Fruit fly (Drosophila melanogaster) whole organism, embryonic: ENCODE measurements around the gene CG33966.
A peak's percentile ranks its signal among the peaks of the same experiment; 100 is the strongest.

ENCODE experiments used
- Asciz ChIP-seq: fragments of 200-800 bp; sonication (Bioruptor generic); optimal IDR thresholded peaks from 2 replicates; lab custom pipeline; 2017; ENCODE audit warnings: missing biosample characterization, mild to moderate bottlenecking, missing genetic modification characterization, missing genetic modification reagents
- Atf3 ChIP-seq: fragments of 200-800 bp; sonication (Bioruptor generic); optimal IDR thresholded peaks from 3 replicates; lab custom pipeline; 2016; ENCODE audit warnings: missing biosample characterization, missing genetic modification characterization
- Atf6 ChIP-seq: fragments of 200-800 bp; sonication (Bioruptor generic); IDR thresholded peaks from 2 replicates; pipeline ENCODE4 v1.3.6; 2022; ENCODE audit warnings: missing biosample characterization, missing genetic modification characterization
- B-H1 ChIP-seq: fragments of 200-800 bp; sonication (Bioruptor generic); IDR thresholded peaks from 3 replicates; pipeline ENCODE4 v1.3.6; 2022; ENCODE audit warnings: missing biosample characterization, missing genetic modification characterization
- Bgb ChIP-seq: fragments of 200-800 bp; sonication (Bioruptor generic); IDR thresholded peaks from 2 replicates; pipeline ENCODE4 v1.3.6; 2022; ENCODE audit warnings: missing biosample characterization, missing genetic modification characterization; ENCODE audit not compliant: partially characterized antibody
- Bteb2 ChIP-seq: fragments of 200-800 bp; sonication (Bioruptor generic); optimal IDR thresholded peaks from 2 replicates; lab custom pipeline; 2016; ENCODE audit warnings: missing biosample characterization, missing genetic modification characterization
- CG10462 ChIP-seq: fragments of 200-800 bp; sonication (Bioruptor generic); optimal IDR thresholded peaks from 2 replicates; lab custom pipeline; 2016; ENCODE audit warnings: missing biosample characterization, missing genetic modification characterization
- CG10959 ChIP-seq: fragments of 200-800 bp; sonication (Bioruptor generic); IDR thresholded peaks from 2 replicates; pipeline ENCODE4 v1.3.6; 2022; ENCODE audit warnings: missing biosample characterization, missing genetic modification characterization
- CG12155 ChIP-seq: fragments of 200-800 bp; sonication (Bioruptor generic); optimal IDR thresholded peaks from 3 replicates; lab custom pipeline; 2016; ENCODE audit warnings: missing biosample characterization, missing genetic modification characterization
- CG13123 ChIP-seq: fragments of 200-800 bp; sonication (Bioruptor generic); optimal IDR thresholded peaks from 2 replicates; lab custom pipeline; 2016; ENCODE audit warnings: missing biosample characterization, missing genetic modification characterization
- CG14050 ChIP-seq: fragments of 200-800 bp; sonication (Bioruptor generic); IDR thresholded peaks from 3 replicates; pipeline ENCODE4 v1.3.6; 2022; ENCODE audit warnings: missing biosample characterization, missing genetic modification characterization
- CG1603 ChIP-seq: fragments of 200-800 bp; sonication (Bioruptor generic); optimal IDR thresholded peaks from 2 replicates; lab custom pipeline; 2019; ENCODE audit warnings: missing biosample characterization, mild to moderate bottlenecking, missing genetic modification characterization, moderate library complexity
- CG1647 ChIP-seq: fragments of 200-800 bp; sonication (Bioruptor generic); optimal IDR thresholded peaks from 3 replicates; lab custom pipeline; 2016; ENCODE audit warnings: missing biosample characterization, missing genetic modification characterization
- CG17385 ChIP-seq: fragments of 200-800 bp; sonication (Bioruptor generic); optimal IDR thresholded peaks from 3 replicates; lab custom pipeline; 2018; ENCODE audit warnings: missing biosample characterization, mild to moderate bottlenecking, missing genetic modification characterization
- CG17612 ChIP-seq: fragments of 200-800 bp; sonication (Bioruptor generic); IDR thresholded peaks from 2 replicates; pipeline ENCODE4 v1.3.6; 2022; ENCODE audit warnings: missing biosample characterization, missing genetic modification characterization
- CG18011 ChIP-seq: fragments of 200-800 bp; sonication (Bioruptor generic); optimal IDR thresholded peaks from 2 replicates; lab custom pipeline; 2017; ENCODE audit warnings: missing biosample characterization, missing genetic modification characterization, mild to moderate bottlenecking, moderate library complexity, missing genotype
- CG32767 ChIP-seq: fragments of 200-800 bp; sonication (Bioruptor generic); IDR thresholded peaks from 2 replicates; pipeline ENCODE4 v1.3.6; 2022; ENCODE audit warnings: missing biosample characterization, missing genetic modification characterization
- CG3281 ChIP-seq: fragments of 200-800 bp; sonication (Bioruptor generic); optimal IDR thresholded peaks from 3 replicates; lab custom pipeline; 2017; ENCODE audit warnings: missing biosample characterization, mild to moderate bottlenecking, missing genetic modification characterization
- CG33557 ChIP-seq: fragments of 200-800 bp; sonication (Bioruptor generic); optimal IDR thresholded peaks from 2 replicates; lab custom pipeline; 2019; ENCODE audit warnings: missing biosample characterization, mild to moderate bottlenecking, missing genetic modification characterization, moderate library complexity
- CG4404 ChIP-seq: fragments of 200-800 bp; sonication (Bioruptor generic); IDR thresholded peaks from 2 replicates; pipeline ENCODE4 v1.3.6; 2022; ENCODE audit warnings: missing biosample characterization, missing genetic modification characterization
- CG4424 ChIP-seq: fragments of 200-800 bp; sonication (Bioruptor generic); optimal IDR thresholded peaks from 3 replicates; lab custom pipeline; 2016; ENCODE audit warnings: missing biosample characterization, missing genetic modification characterization
- CG7372 ChIP-seq: fragments of 200-800 bp; sonication (Bioruptor generic); IDR thresholded peaks from 2 replicates; pipeline ENCODE4 v1.3.6; 2022; ENCODE audit warnings: missing biosample characterization, missing genetic modification characterization
- CG7745 ChIP-seq: fragments of 200-800 bp; sonication (Bioruptor generic); optimal IDR thresholded peaks from 2 replicates; lab custom pipeline; 2018; ENCODE audit warnings: missing biosample characterization, mild to moderate bottlenecking, missing genetic modification characterization, moderate library complexity
- CG9215 ChIP-seq: fragments of 200-800 bp; sonication (Bioruptor generic); IDR thresholded peaks from 2 replicates; pipeline ENCODE4 v1.3.6; 2022; ENCODE audit warnings: missing biosample characterization, missing genetic modification characterization
- CG9437 ChIP-seq: fragments of 200-800 bp; sonication (Bioruptor generic); optimal IDR thresholded peaks from 2 replicates; lab custom pipeline; 2018; ENCODE audit warnings: missing biosample characterization, mild to moderate bottlenecking, missing genetic modification characterization
- CG9727 ChIP-seq: fragments of 200-800 bp; sonication (Bioruptor generic); optimal IDR thresholded peaks from 3 replicates; lab custom pipeline; 2017; ENCODE audit warnings: missing biosample characterization, mild to moderate bottlenecking, missing genetic modification characterization
- Dp ChIP-seq: fragments of 200-800 bp; sonication (Bioruptor generic); optimal IDR thresholded peaks from 2 replicates; lab custom pipeline; 2018; ENCODE audit warnings: missing biosample characterization, mild to moderate bottlenecking, missing genetic modification characterization, moderate library complexity
- Fer3 ChIP-seq: fragments of 200-800 bp; sonication (Bioruptor generic); optimal IDR thresholded peaks from 2 replicates; lab custom pipeline; 2018; ENCODE audit warnings: missing biosample characterization, mild to moderate bottlenecking, missing genetic modification characterization, moderate library complexity
- H2.0 ChIP-seq: fragments of 200-800 bp; sonication (Bioruptor generic); IDR thresholded peaks from 2 replicates; pipeline ENCODE4 v1.3.6; 2022; ENCODE audit warnings: missing biosample characterization, missing genetic modification characterization
- Meics ChIP-seq: fragments of 200-800 bp; sonication (Bioruptor generic); optimal IDR thresholded peaks from 2 replicates; lab custom pipeline; 2017; ENCODE audit warnings: missing biosample characterization, mild to moderate bottlenecking, missing genetic modification characterization
- Opbp ChIP-seq: fragments of 200-800 bp; sonication (Bioruptor generic); IDR thresholded peaks from 3 replicates; pipeline ENCODE4 v1.3.6; 2022; ENCODE audit warnings: missing biosample characterization, missing genetic modification characterization; ENCODE audit not compliant: partially characterized antibody
- Rx ChIP-seq: fragments of 200-800 bp; sonication (Bioruptor generic); IDR thresholded peaks from 2 replicates; pipeline ENCODE4 v1.3.6; 2022; ENCODE audit warnings: missing biosample characterization, missing genetic modification characterization
- Sox100B ChIP-seq: fragments of 200-800 bp; sonication (Bioruptor generic); optimal IDR thresholded peaks from 3 replicates; lab custom pipeline; 2018; ENCODE audit warnings: missing biosample characterization, mild to moderate bottlenecking, missing genetic modification characterization
- Taf1 ChIP-seq: fragments of 200-800 bp; sonication (Bioruptor generic); IDR thresholded peaks from 2 replicates; pipeline ENCODE4 v1.3.6; 2022; ENCODE audit warnings: missing biosample characterization, missing genetic modification characterization
- ac ChIP-seq: fragments of 200-800 bp; sonication (Bioruptor generic); optimal IDR thresholded peaks from 3 replicates; lab custom pipeline; 2017; ENCODE audit warnings: missing biosample characterization, mild to moderate bottlenecking, missing genetic modification characterization
- al ChIP-seq: fragments of 200-800 bp; sonication (Bioruptor generic); IDR thresholded peaks from 2 replicates; pipeline ENCODE4 v1.3.6; 2022; ENCODE audit warnings: missing biosample characterization, missing genetic modification characterization
- chif ChIP-seq, 2 experiments: fragments of 200-800 bp; sonication (Bioruptor generic); optimal IDR thresholded peaks; 3 replicates each; lab custom pipeline; 2016; ENCODE audit warnings: missing biosample characterization in 2 of 2, missing genetic modification characterization in 2 of 2
- danr ChIP-seq: fragments of 200-800 bp; sonication (Bioruptor generic); IDR thresholded peaks from 2 replicates; pipeline ENCODE4 v1.3.6; 2022; ENCODE audit warnings: missing biosample characterization, missing genetic modification characterization
- dpn ChIP-seq, 2 experiments: fragments of 200-800 bp; sonication (Bioruptor generic); optimal IDR thresholded peaks; 3 replicates each; lab custom pipeline; 2016; ENCODE audit warnings: missing biosample characterization in 2 of 2, missing genetic modification characterization in 2 of 2
- exex ChIP-seq: fragments of 200-800 bp; sonication (Bioruptor generic); optimal IDR thresholded peaks from 4 replicates; lab custom pipeline; 2018; ENCODE audit warnings: missing biosample characterization, mild to moderate bottlenecking, missing genetic modification characterization, moderate library complexity
- ftz-f1 ChIP-seq: fragments of 200-800 bp; sonication (Bioruptor generic); optimal IDR thresholded peaks from 2 replicates; lab custom pipeline; 2016; ENCODE audit warnings: missing biosample characterization, missing genetic modification characterization
- nmo ChIP-seq: fragments of 200-800 bp; sonication (Bioruptor generic); optimal IDR thresholded peaks from 2 replicates; lab custom pipeline; 2018; ENCODE audit warnings: missing biosample characterization, mild to moderate bottlenecking, missing genetic modification characterization, moderate library complexity
- peb ChIP-seq: fragments of 200-800 bp; sonication (Bioruptor generic); IDR thresholded peaks from 2 replicates; pipeline ENCODE4 v1.3.6; 2022; ENCODE audit warnings: missing biosample characterization, missing genetic modification characterization
- pho ChIP-seq: fragments of 200-800 bp; sonication (Bioruptor generic); optimal IDR thresholded peaks from 2 replicates; lab custom pipeline; 2016; ENCODE audit warnings: missing biosample characterization, missing genetic modification characterization
- pum ChIP-seq: fragments of 200-800 bp; sonication (Bioruptor generic); optimal IDR thresholded peaks from 2 replicates; lab custom pipeline; 2016; ENCODE audit warnings: missing biosample characterization, missing genetic modification characterization
- repo ChIP-seq: fragments of 200-800 bp; sonication (Bioruptor generic); optimal IDR thresholded peaks from 2 replicates; lab custom pipeline; 2016; ENCODE audit warnings: missing biosample characterization, missing genetic modification characterization
- rib ChIP-seq: fragments of 200-800 bp; sonication (Bioruptor generic); IDR thresholded peaks from 2 replicates; pipeline ENCODE4 v1.3.6; 2022; ENCODE audit warnings: missing biosample characterization, missing genetic modification characterization
- so ChIP-seq: fragments of 200-800 bp; sonication (Bioruptor generic); IDR thresholded peaks from 3 replicates; pipeline ENCODE4 v1.3.6; 2022; ENCODE audit warnings: missing biosample characterization, missing genetic modification characterization
- tgo ChIP-seq: fragments of 200-800 bp; sonication (Bioruptor generic); IDR thresholded peaks from 3 replicates; pipeline ENCODE4 v1.3.6; 2022; ENCODE audit warnings: missing biosample characterization, missing genetic modification characterization
- twi ChIP-seq: fragments of 200-800 bp; optimal IDR thresholded peaks from 2 replicates; lab custom pipeline; 2019; ENCODE audit warnings: missing biosample characterization, mild to moderate bottlenecking, missing genetic modification characterization, moderate library complexity
- zen2 ChIP-seq: fragments of 200-800 bp; sonication (Bioruptor generic); IDR thresholded peaks from 3 replicates; pipeline ENCODE4 v1.3.6; 2022; ENCODE audit warnings: missing biosample characterization, missing genetic modification characterization; ENCODE audit not compliant: partially characterized antibody

CG33966 gene

DNA sequence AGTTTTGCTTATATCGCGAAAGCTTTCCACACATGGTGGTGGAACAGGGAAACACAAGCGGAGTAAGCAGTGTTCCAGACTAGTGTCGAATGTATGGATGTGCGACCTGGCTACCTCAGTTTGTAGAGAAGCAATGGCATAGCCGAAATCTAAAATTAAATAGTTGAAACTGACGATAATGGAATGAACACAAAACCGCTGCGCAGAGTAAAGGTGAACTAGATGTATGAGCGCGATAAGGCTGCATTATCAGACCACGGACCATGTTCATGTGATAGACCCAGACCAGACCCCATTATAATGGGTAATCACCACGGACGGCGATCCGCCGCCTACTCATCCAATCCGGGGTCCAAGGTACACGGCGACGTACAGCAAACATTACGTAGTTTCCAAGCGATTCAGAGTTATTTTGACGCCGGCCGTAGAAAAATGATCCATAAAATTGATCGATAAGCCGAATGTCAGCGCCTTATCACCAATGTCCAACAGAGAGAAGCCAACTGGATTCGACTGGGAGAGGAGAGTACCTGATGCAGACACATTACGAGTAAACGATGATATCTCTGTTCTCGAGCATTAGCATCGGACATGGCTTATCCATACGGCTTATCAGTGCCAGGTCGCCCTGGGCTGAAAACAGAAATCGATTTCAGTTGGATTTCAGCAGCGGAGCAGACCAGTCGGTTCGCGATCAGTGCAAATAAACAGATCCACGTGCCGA is 44.8 kb upstream of the CG33966 start, which contains the start of gene CG13912 (continued):
- TF ChIP-seq Fer3 (tag; lab: Kevin White, UChicago): no peak
- no peak for TF ChIP-seq CG3281 (GFP tag; lab: Kevin White, UChicago)
- no peak for TF ChIP-seq ac (GFP tag; lab: Kevin White, UChicago)
- no peak for TF ChIP-seq CG32767
- no peak for TF ChIP-seq Atf6 (GFP tag; lab: Robert Waterston, UW)
- no peak for TF ChIP-seq rib (GFP tag; lab: Robert Waterston, UW)
- TF ChIP-seq CG12155 (GFP tag; lab: Kevin White, UChicago): no peak
- TF ChIP-seq Taf1 (GFP tag; lab: Robert Waterston, UW): no peak
- no peak for TF ChIP-seq CG9727 (GFP tag; lab: Kevin White, UChicago)
- no peak for TF ChIP-seq CG17612 (GFP tag; lab: Robert Waterston, UW)
- TF ChIP-seq Dp (GFP tag; lab: Kevin White, UChicago): peak; percentile 19
- no peak for TF ChIP-seq twi (tag; lab: Kevin White, UChicago)
- no peak for TF ChIP-seq Bteb2 (GFP tag; lab: Kevin White, UChicago)
- TF ChIP-seq Asciz: no peak
- TF ChIP-seq Atf3: no peak
- TF ChIP-seq al: no peak
- no peak for TF ChIP-seq repo
- TF ChIP-seq CG33557 (GFP tag; lab: Kevin White, UChicago): no peak
- TF ChIP-seq H2.0: no peak
- no peak for TF ChIP-seq CG18011 (GFP tag; lab: Kevin White, UChicago)
- TF ChIP-seq Opbp: no peak
- no peak for TF ChIP-seq tgo (GFP tag; lab: Robert Waterston, UW)
- TF ChIP-seq dpn (GFP tag; optimal IDR thresholded peaks at IDR 0.05; lab: Kevin White, UChicago): peak; percentile 7 to 17
- TF ChIP-seq CG1603 (tag; lab: Kevin White, UChicago): peak; percentile 13
- no peak for TF ChIP-seq CG14050 (GFP tag; lab: Robert Waterston, UW)
- no peak for TF ChIP-seq so (GFP tag; lab: Robert Waterston, UW)
- TF ChIP-seq CG4404: no peak
- no peak for TF ChIP-seq CG1647 (GFP tag; lab: Kevin White, UChicago)
- no peak for TF ChIP-seq zen2 (GFP tag; lab: Robert Waterston, UW)
- TF ChIP-seq CG7745 (tag; lab: Kevin White, UChicago): no peak
- no peak for TF ChIP-seq CG10462 (GFP tag; lab: Kevin White, UChicago)
- TF ChIP-seq Bgb: peak; percentile 64
- no peak for TF ChIP-seq CG13123 (GFP tag; lab: Kevin White, UChicago)
- TF ChIP-seq nmo (GFP tag; lab: Kevin White, UChicago): no peak
- no peak for TF ChIP-seq peb (GFP tag; lab: Robert Waterston, UW)
- peak; percentile 96 for TF ChIP-seq exex (tag; lab: Kevin White, UChicago)
- TF ChIP-seq CG7372 (GFP tag; lab: Robert Waterston, UW): no peak
- TF ChIP-seq CG10959: no peak
- TF ChIP-seq pum (GFP tag; lab: Kevin White, UChicago): no peak
- TF ChIP-seq CG9437 (GFP tag; lab: Kevin White, UChicago): peak; percentile 86
- TF ChIP-seq Rx (GFP tag; lab: Robert Waterston, UW): no peak
- peak; percentile 18 for TF ChIP-seq CG17385 (GFP tag; lab: Kevin White, UChicago)
- TF ChIP-seq pho (GFP tag; lab: Kevin White, UChicago): no peak
- TF ChIP-seq CG4424 (GFP tag; lab: Kevin White, UChicago): no peak
- no peak for TF ChIP-seq CG9215 (GFP tag; lab: Robert Waterston, UW)
- no peak for TF ChIP-seq danr (GFP tag; lab: Robert Waterston, UW)
- TF ChIP-seq Sox100B (GFP tag; lab: Kevin White, UChicago): no peak
- TF ChIP-seq Meics (GFP tag; lab: Kevin White, UChicago): peak; percentile 99
- TF ChIP-seq chif (GFP tag; optimal IDR thresholded peaks at IDR 0.05; lab: Kevin White, UChicago): no peak
- no peak for TF ChIP-seq B-H1 (GFP tag; lab: Robert Waterston, UW)
- no peak for TF ChIP-seq ftz-f1 (GFP tag; lab: Kevin White, UChicago)
